Worm (Caenorhabditis elegans): Measurements from ENCODE around the gene K09H11.9.

ce11 chrV:5758780-5759179 is 42.4 kb upstream of the K09H11.9 start, which contains the start of gene C53A3.4:
- TF ChIP-seq pqm-1 (tag; optimal IDR thresholded peaks at IDR 0.05) = no peak
- TF ChIP-seq unc-42 (tag; optimal IDR thresholded peaks at IDR 0.05) = no peak
- TF ChIP-seq pros-1 (tag; optimal IDR thresholded peaks at IDR 0.05) = no peak
- no peak for TF ChIP-seq unc-55 (GFP tag; optimal IDR thresholded peaks at IDR 0.05)
- TF ChIP-seq odd-2 (tag; optimal IDR thresholded peaks at IDR 0.05) = no peak
- TF ChIP-seq ets-4 (tag; optimal IDR thresholded peaks at IDR 0.05) = no peak
- TF ChIP-seq ceh-24 (tag; optimal IDR thresholded peaks at IDR 0.05) = no peak
- TF ChIP-seq zip-5 (tag; optimal IDR thresholded peaks at IDR 0.05) = no peak
- no peak for TF ChIP-seq nhr-11 (tag; optimal IDR thresholded peaks at IDR 0.05)
- TF ChIP-seq ama-1 (optimal IDR thresholded peaks at IDR 0.05) = no peak
- no peak for TF ChIP-seq ceh-48 (tag; optimal IDR thresholded peaks at IDR 0.05)
